Fruit fly (Drosophila melanogaster) whole organism, adult: Measurements from ENCODE around the gene CG14610.

Source experiments
- CG1620 ChIP-seq: fragments of 200-800 bp; sonication (Bioruptor generic); optimal IDR thresholded peaks from 2 replicates; lab custom pipeline; 2016; ENCODE audit warnings: missing biosample characterization, missing genetic modification characterization
- CG33017 ChIP-seq: fragments of 200-800 bp; sonication (Bioruptor generic); optimal IDR thresholded peaks from 2 replicates; lab custom pipeline; 2018; ENCODE audit warnings: missing biosample characterization, mild to moderate bottlenecking, missing genetic modification characterization, moderate library complexity
- CG7045 ChIP-seq: fragments of 200-800 bp; sonication (Bioruptor generic); optimal IDR thresholded peaks from 2 replicates; lab custom pipeline; 2017; ENCODE audit warnings: missing biosample characterization, mild to moderate bottlenecking, missing genetic modification characterization
- CG7101 ChIP-seq: fragments of 200-800 bp; sonication (Bioruptor generic); optimal IDR thresholded peaks from 2 replicates; lab custom pipeline; 2018; ENCODE audit warnings: missing biosample characterization, mild to moderate bottlenecking, missing genetic modification characterization, moderate library complexity
- Hr96 ChIP-seq: fragments of 200-800 bp; sonication (Bioruptor generic); optimal IDR thresholded peaks from 2 replicates; lab custom pipeline; 2016; ENCODE audit warnings: missing biosample characterization, missing genetic modification characterization
- cic ChIP-seq: fragments of 200-800 bp; sonication (Bioruptor generic); optimal IDR thresholded peaks from 2 replicates; lab custom pipeline; 2017; ENCODE audit warnings: missing biosample characterization, mild to moderate bottlenecking, missing genetic modification characterization, moderate library complexity
- cnc ChIP-seq, 2 experiments: fragments of >200 bp; optimal IDR thresholded peaks; 2 replicates each; lab custom pipeline; 2017
- kay ChIP-seq: fragments of 200-800 bp; sonication (Bioruptor generic); peaks from one replicate; lab custom pipeline; 2016; ENCODE audit warnings: missing biosample characterization, missing genetic modification characterization, borderline replicate concordance
- pad ChIP-seq: fragments of 200-800 bp; sonication (Bioruptor generic); optimal IDR thresholded peaks from 3 replicates; lab custom pipeline; 2017; ENCODE audit warnings: missing biosample characterization, missing genetic modification characterization, mild to moderate bottlenecking, moderate library complexity, missing genetic modification reagents

DNA sequence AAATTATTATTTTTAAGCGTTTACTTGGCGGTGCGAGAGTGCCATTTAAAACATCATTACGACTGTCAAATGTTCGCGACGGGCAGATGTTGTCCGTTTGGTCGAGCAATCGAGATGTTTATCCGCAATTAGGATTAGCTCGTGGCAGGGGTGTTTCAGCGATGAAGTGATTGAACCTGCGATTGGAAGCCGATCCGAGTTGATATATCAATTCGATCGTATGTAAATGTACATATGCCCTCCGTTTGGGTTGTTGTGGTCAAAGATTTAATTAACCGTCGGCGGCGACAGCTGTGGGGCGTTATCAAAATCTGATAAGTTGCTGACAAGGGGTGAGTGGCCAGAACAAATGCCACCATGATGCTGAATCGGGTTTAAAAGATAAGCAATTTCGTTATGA lies 1.5 kb downstream of the CG14610 start:
- TF ChIP-seq kay (GFP tag; lab: Kevin White, UChicago): no peak
- TF ChIP-seq CG33017 (tag; lab: Kevin White, UChicago): no peak
- no peak for TF ChIP-seq pad (GFP tag; lab: Kevin White, UChicago)
- TF ChIP-seq cnc (optimal IDR thresholded peaks at IDR 0.05; lab: Kevin White, UChicago): no peak
- TF ChIP-seq CG7101 (tag; lab: Kevin White, UChicago): no peak
- no peak for TF ChIP-seq Hr96 (GFP tag; lab: Kevin White, UChicago)
- no peak for TF ChIP-seq cic (GFP tag; lab: Kevin White, UChicago)
- TF ChIP-seq CG1620 (GFP tag; lab: Kevin White, UChicago): no peak
- TF ChIP-seq CG7045 (GFP tag; lab: Kevin White, UChicago): no peak
